Worm (Caenorhabditis elegans) whole organism, L4 larva: ENCODE results near the gene egl-9.

Source experiments
- F44E2.7 ChIP-seq: fragments of 200-800 bp; sonication (Bioruptor generic); IDR thresholded peaks from 2 replicates; pipeline ENCODE4 v2.1.2; 2022; ENCODE audit warnings: missing genetic modification characterization, missing compliant biosample characterization
- ceh-28 ChIP-seq: fragments of 150-350 bp; optimal IDR thresholded peaks from 2 replicates; lab custom pipeline; 2014; ENCODE audit warnings: missing biosample characterization, missing genetic modification reagents, missing genetic modification characterization
- mep-1 ChIP-seq: fragments of 150-350 bp; sonication (generic microtip); optimal IDR thresholded peaks from 3 replicates; lab custom pipeline; 2014; ENCODE audit warnings: missing biosample characterization, missing genetic modification characterization
- nhr-237 ChIP-seq: sonication (generic microtip); optimal IDR thresholded peaks from 2 replicates; lab custom pipeline; 2017; ENCODE audit warnings: missing biosample characterization, missing genetic modification characterization

- TF ChIP-seq mep-1 (tag; lab: Kevin White, UChicago) = no peak
- no peak for TF ChIP-seq nhr-237 (tag; lab: Kevin White, UChicago)
- no peak for TF ChIP-seq ceh-28 (tag; lab: Kevin White, UChicago)
- no peak for TF ChIP-seq F44E2.7
Measured at ce11 chrV:10428608-10429007, 39.7 kb upstream of the egl-9 start, which contains the start of gene tag-314.
